Worm (Caenorhabditis elegans) whole organism, early embryonic: ENCODE data around the gene nurf-1.

Experiments used
- B0310.2 ChIP-seq: sonication (generic microtip); optimal IDR thresholded peaks from 2 replicates; lab custom pipeline; 2016; ENCODE audit warnings: mild to moderate bottlenecking, missing genetic modification characterization, missing compliant biosample characterization
- F13C5.2 ChIP-seq: sonication (generic microtip); optimal IDR thresholded peaks from 2 replicates; lab custom pipeline; 2017; ENCODE audit warnings: mild to moderate bottlenecking, missing genetic modification characterization, inconsistent platforms, missing compliant biosample characterization
- aly-1 ChIP-seq: sonication (generic microtip); optimal IDR thresholded peaks from 2 replicates; lab custom pipeline; 2016; ENCODE audit warnings: missing genetic modification characterization, missing compliant biosample characterization
- ama-1 ChIP-seq: fragments of 150-350 bp; optimal IDR thresholded peaks from 2 replicates; lab custom pipeline; 2014
- ceh-13 ChIP-seq: fragments of 200-800 bp; sonication (Bioruptor generic); optimal IDR thresholded peaks from 2 replicates; lab custom pipeline; 2018; ENCODE audit warnings: mild to moderate bottlenecking, missing genetic modification characterization, missing compliant biosample characterization
- ceh-36 ChIP-seq: sonication (generic microtip); optimal IDR thresholded peaks from 2 replicates; lab custom pipeline; 2016; ENCODE audit warnings: missing genetic modification characterization, inconsistent platforms, missing compliant biosample characterization
- ets-7 ChIP-seq: sonication (generic microtip); optimal IDR thresholded peaks from 2 replicates; lab custom pipeline; 2016; ENCODE audit warnings: missing genotype, missing genetic modification characterization, missing compliant biosample characterization
- flt-1 ChIP-seq: fragments of 200-800 bp; sonication (Bioruptor generic); IDR thresholded peaks from 2 replicates; pipeline ENCODE4 v1.3.6; 2022; ENCODE audit warnings: missing genetic modification characterization, missing compliant biosample characterization
- hmbx-1 ChIP-seq: sonication (generic microtip); optimal IDR thresholded peaks from 2 replicates; lab custom pipeline; 2016; ENCODE audit warnings: mild to moderate bottlenecking, missing genetic modification characterization, missing compliant biosample characterization
- hmg-4 ChIP-seq: fragments of 200-800 bp; sonication (Bioruptor generic); optimal IDR thresholded peaks from 2 replicates; lab custom pipeline; 2018; ENCODE audit warnings: mild to moderate bottlenecking, missing genetic modification characterization, missing compliant biosample characterization
- hnd-1 ChIP-seq: sonication (generic microtip); optimal IDR thresholded peaks from 2 replicates; lab custom pipeline; 2016; ENCODE audit warnings: missing genetic modification characterization, missing compliant biosample characterization
- pes-1 ChIP-seq: fragments of 200-800 bp; sonication (Bioruptor generic); IDR thresholded peaks from 2 replicates; pipeline ENCODE4 v1.3.6; 2022; ENCODE audit warnings: missing genetic modification reagents, missing genetic modification characterization, missing compliant biosample characterization
- scrt-1 ChIP-seq: fragments of 200-800 bp; sonication (Bioruptor generic); IDR thresholded peaks from 2 replicates; pipeline ENCODE4 v1.3.6; 2022; ENCODE audit warnings: missing genetic modification characterization, missing compliant biosample characterization
- sea-1 ChIP-seq: fragments of 200-800 bp; sonication (Bioruptor generic); conservative IDR thresholded peaks from 2 replicates; pipeline ENCODE4 v1.3.6; 2022; ENCODE audit warnings: missing genetic modification characterization, missing compliant biosample characterization
- tbx-11 ChIP-seq: fragments of 200-800 bp; sonication (Bioruptor generic); IDR thresholded peaks from 2 replicates; pipeline ENCODE4 v1.3.6; 2022; ENCODE audit warnings: missing genetic modification characterization, missing compliant biosample characterization
- tbx-37 ChIP-seq: fragments of 200-800 bp; sonication (Bioruptor generic); conservative IDR thresholded peaks from 2 replicates; pipeline ENCODE4 v1.3.6; 2022; ENCODE audit warnings: missing genetic modification reagents, missing genetic modification characterization, missing compliant biosample characterization
- tra-4 ChIP-seq: sonication (generic microtip); optimal IDR thresholded peaks from 2 replicates; lab custom pipeline; 2017; ENCODE audit warnings: missing genetic modification characterization, missing compliant biosample characterization

nurf-1 gene

ce11 chrII:14360675-14361074, 29.8 kb upstream of the nurf-1 start:
- no peak for TF ChIP-seq B0310.2 (tag; lab: Kevin White, UChicago)

- no peak for TF ChIP-seq ceh-36 (tag; lab: Kevin White, UChicago)
- no peak for TF ChIP-seq scrt-1
- no peak for TF ChIP-seq aly-1
- TF ChIP-seq ets-7 (tag; lab: Kevin White, UChicago): no peak
- TF ChIP-seq tbx-37: no peak
- TF ChIP-seq F13C5.2: no peak
- no peak for TF ChIP-seq sea-1 (GFP tag; lab: Robert Waterston, UW)
- TF ChIP-seq tra-4 (tag; lab: Kevin White, UChicago): no peak
- TF ChIP-seq hnd-1 (tag; lab: Kevin White, UChicago): no peak
- TF ChIP-seq pes-1 (GFP tag; lab: Robert Waterston, UW): no peak
- TF ChIP-seq ama-1 (lab: Kevin White, UChicago): no peak
- TF ChIP-seq ceh-13 (GFP tag; lab: Kevin White, UChicago): no peak
- no peak for TF ChIP-seq B0310.2 (tag; lab: Kevin White, UChicago)
- TF ChIP-seq flt-1 (GFP tag; lab: Robert Waterston, UW): no peak
- no peak for TF ChIP-seq tbx-11 (GFP tag; lab: Robert Waterston, UW)
- no peak for TF ChIP-seq hmbx-1
- TF ChIP-seq hmg-4 (GFP tag; lab: Kevin White, UChicago): no peak
Measured at ce11 chrII:14361719-14362118, 28.8 kb upstream of the nurf-1 start, which contains the start of gene tebp-1. Gene tebp-1, plus strand, starts transcription at chrII:14362019.

- TF ChIP-seq aly-1 (no peak), scrt-1 (no peak), sea-1 (GFP tag; lab: Robert Waterston, UW) (no peak), tbx-37 (no peak), hmbx-1 (no peak), tbx-11 (GFP tag; lab: Robert Waterston, UW) (no peak), B0310.2 (tag; lab: Kevin White, UChicago) (no peak)
Measured at ce11 chrII:14365182-14365751, 25.2 kb upstream of the nurf-1 start, which contains the start of gene imb-2. Gene imb-2, plus strand, starts transcription at chrII:14365701.

- TF ChIP-seq pes-1 (GFP tag; lab: Robert Waterston, UW): 0 out of 2 replicates have a peak, but pooled peaks have one; percentile 18
- no peak for TF ChIP-seq tra-4 (tag; lab: Kevin White, UChicago)
- TF ChIP-seq ceh-36 (tag; lab: Kevin White, UChicago): peak; percentile 72
Measured at ce11 chrII:14374594-14374993, 15.9 kb upstream of the nurf-1 start.

ce11 chrII:14377796-14378195, 12.7 kb upstream of the nurf-1 start, which contains the start of gene acr-20:
Gene acr-20, minus strand, starts transcription at chrII:14377896.
- TF ChIP-seq pes-1 (GFP tag; lab: Robert Waterston, UW) (no peak), tbx-11 (GFP tag; lab: Robert Waterston, UW) (no peak), ets-7 (tag; lab: Kevin White, UChicago) (no peak), ceh-13 (GFP tag; lab: Kevin White, UChicago) (no peak), hnd-1 (tag; lab: Kevin White, UChicago) (no peak), tbx-37 (no peak)

ce11 chrII:14380778-14381177, 9.7 kb upstream of the nurf-1 start:
- TF ChIP-seq tbx-11 (GFP tag; lab: Robert Waterston, UW) (no peak), sea-1 (GFP tag; lab: Robert Waterston, UW) (no peak), ceh-36 (tag; lab: Kevin White, UChicago) (no peak), scrt-1 (no peak), ceh-13 (GFP tag; lab: Kevin White, UChicago) (no peak)

- TF ChIP-seq hmg-4 (GFP tag; lab: Kevin White, UChicago) (no peak), scrt-1 (no peak), tbx-11 (GFP tag; lab: Robert Waterston, UW) (no peak), F13C5.2 (no peak), aly-1 (no peak), sea-1 (GFP tag; lab: Robert Waterston, UW) (no peak), ceh-36 (tag; lab: Kevin White, UChicago) (no peak), hnd-1 (tag; lab: Kevin White, UChicago) (no peak), flt-1 (GFP tag; lab: Robert Waterston, UW) (no peak), hmbx-1 (no peak), ets-7 (tag; lab: Kevin White, UChicago) (no peak), tbx-37 (no peak), ceh-13 (GFP tag; lab: Kevin White, UChicago) (no peak), ama-1 (lab: Kevin White, UChicago) (no peak), B0310.2 (tag; lab: Kevin White, UChicago) (no peak)
Measured at ce11 chrII:14381450-14381849, 9.1 kb upstream of the nurf-1 start, which contains the start of gene sdz-26. Gene sdz-26, plus strand, starts transcription at chrII:14381750.

ce11 chrII:14383644-14384043, 6.9 kb upstream of the nurf-1 start, which contains the start of gene mes-2:
Gene mes-2, plus strand, starts transcription at chrII:14383973.
- TF ChIP-seq F13C5.2 (peak; percentile 66), tbx-37 (no peak)

- TF ChIP-seq ama-1 (lab: Kevin White, UChicago) (no peak), B0310.2 (tag; lab: Kevin White, UChicago) (no peak), hmbx-1 (no peak), ceh-13 (GFP tag; lab: Kevin White, UChicago) (no peak), hmg-4 (GFP tag; lab: Kevin White, UChicago) (no peak), scrt-1 (no peak), tra-4 (tag; lab: Kevin White, UChicago) (no peak), hnd-1 (tag; lab: Kevin White, UChicago) (no peak), pes-1 (GFP tag; lab: Robert Waterston, UW) (no peak), F13C5.2 (no peak), ceh-36 (tag; lab: Kevin White, UChicago) (no peak), aly-1 (no peak), ets-7 (tag; lab: Kevin White, UChicago) (no peak), sea-1 (GFP tag; lab: Robert Waterston, UW) (no peak), flt-1 (GFP tag; lab: Robert Waterston, UW) (no peak), tbx-37 (no peak), tbx-11 (GFP tag; lab: Robert Waterston, UW) (no peak)
Measured at ce11 chrII:14388213-14388612, 2.3 kb upstream of the nurf-1 start, which contains the start of gene F26H11.8. Gene F26H11.8, plus strand, starts transcription at chrII:14388513.
